Worm (Caenorhabditis elegans) whole organism, L1 larva: Measurements from ENCODE around the gene djr-1.1.

Source experiments
- C16A3.4 ChIP-seq: fragments of 150-350 bp; optimal IDR thresholded peaks from 2 replicates; lab custom pipeline; 2014; ENCODE audit warnings: missing biosample characterization, missing genetic modification characterization
- Y116A8C.19 ChIP-seq: sonication (generic microtip); optimal IDR thresholded peaks from 2 replicates; lab custom pipeline; 2016; ENCODE audit warnings: missing compliant biosample characterization, missing genetic modification characterization, borderline replicate concordance
- alr-1 ChIP-seq: fragments of 200-800 bp; sonication (Bioruptor generic); optimal IDR thresholded peaks from 2 replicates; lab custom pipeline; 2018; ENCODE audit warnings: borderline replicate concordance, mild to moderate bottlenecking, missing genetic modification characterization, missing compliant biosample characterization
- ama-1 ChIP-seq: fragments of 150-350 bp; optimal IDR thresholded peaks from 2 replicates; lab custom pipeline; 2014
- ceh-82 ChIP-seq, 3 experiments: fragments of 150-350 bp in 1 of 3; sonication (generic microtip) in 2 of 3; optimal IDR thresholded peaks; 2 replicates each; lab custom pipeline; 2014 to 2017; ENCODE audit warnings: missing biosample characterization in 3 of 3, missing genetic modification characterization in 3 of 3
- ces-1 ChIP-seq: fragments of 150-350 bp; optimal IDR thresholded peaks from 2 replicates; lab custom pipeline; 2014; ENCODE audit warnings: missing biosample characterization, missing genetic modification reagents, missing genetic modification characterization
- dsc-1 ChIP-seq: sonication (generic microtip); optimal IDR thresholded peaks from 2 replicates; lab custom pipeline; 2016; ENCODE audit warnings: mild to moderate bottlenecking, missing genetic modification characterization, missing compliant biosample characterization
- efl-1 ChIP-seq, 4 experiments: fragments of 150-350 bp; optimal IDR thresholded peaks in 3 of 4; peaks in 1 of 4; 1 replicate in 1 of 4; 2 replicates in 3 of 4; lab custom pipeline; 2014; ENCODE audit warnings: missing biosample characterization in 2 of 4, missing genetic modification characterization in 2 of 4, missing genetic modification reagents in 2 of 4
- egl-13 ChIP-seq: sonication (generic microtip); optimal IDR thresholded peaks from 2 replicates; lab custom pipeline; 2016; ENCODE audit warnings: missing genotype, missing genetic modification reagents, missing genetic modification characterization, missing compliant biosample characterization
- elt-2 ChIP-seq: sonication (generic microtip); optimal IDR thresholded peaks from 2 replicates; lab custom pipeline; 2016; ENCODE audit warnings: missing genetic modification characterization, mild to moderate bottlenecking, inconsistent platforms, missing compliant biosample characterization, missing genetic modification reagents
- elt-3 ChIP-seq, 6 experiments: fragments of 150-350 bp in 1 of 6; sonication (generic microtip); optimal IDR thresholded peaks; 2 replicates each; lab custom pipeline; 2017 to 2018; ENCODE audit warnings: missing biosample characterization in 6 of 6, missing genetic modification characterization in 6 of 6, inconsistent platforms in 1 of 6
- fkh-8 ChIP-seq: sonication (generic microtip); optimal IDR thresholded peaks from 2 replicates; lab custom pipeline; 2016; ENCODE audit warnings: mild to moderate bottlenecking, missing genetic modification characterization, missing compliant biosample characterization
- fos-1 ChIP-seq: fragments of 150-350 bp; optimal IDR thresholded peaks from 2 replicates; lab custom pipeline; 2014; ENCODE audit warnings: missing biosample characterization, missing genetic modification characterization
- grh-1 ChIP-seq: fragments of 200-800 bp; sonication (Bioruptor generic); IDR thresholded peaks from 2 replicates; pipeline ENCODE4 v1.3.6; 2022; ENCODE audit warnings: missing genetic modification reagents, missing genetic modification characterization, missing compliant biosample characterization
- lin-15B ChIP-seq: fragments of 150-350 bp; sonication (generic microtip); optimal IDR thresholded peaks from 3 replicates; lab custom pipeline; 2014; ENCODE audit warnings: missing biosample characterization, missing genetic modification characterization
- lin-35 ChIP-seq, 2 experiments: fragments of 150-350 bp; optimal IDR thresholded peaks; 2 replicates each; lab custom pipeline; 2014; ENCODE audit warnings: missing biosample characterization in 2 of 2, missing genetic modification characterization in 2 of 2, missing genetic modification reagents in 2 of 2
- lsy-2 ChIP-seq, 2 experiments: fragments of 150-350 bp; optimal IDR thresholded peaks; 2 replicates each; lab custom pipeline; 2014; ENCODE audit warnings: missing biosample characterization in 2 of 2, missing genetic modification characterization in 2 of 2
- mab-9 ChIP-seq: fragments of 200-800 bp; sonication (Bioruptor generic); IDR thresholded peaks from 2 replicates; pipeline ENCODE4 v1.3.6; 2022; ENCODE audit warnings: missing genetic modification reagents, missing genetic modification characterization, missing compliant biosample characterization
- mef-2 ChIP-seq: fragments of 150-350 bp; optimal IDR thresholded peaks from 2 replicates; lab custom pipeline; 2014; ENCODE audit warnings: missing biosample characterization, missing genetic modification characterization
- mep-1 ChIP-seq: fragments of 150-350 bp; optimal IDR thresholded peaks from 2 replicates; lab custom pipeline; 2014; ENCODE audit warnings: missing biosample characterization, missing genetic modification characterization
- nhr-11 ChIP-seq: fragments of 150-350 bp; optimal IDR thresholded peaks from 2 replicates; lab custom pipeline; 2014; ENCODE audit warnings: missing biosample characterization, missing genetic modification characterization
- nhr-12 ChIP-seq: sonication (generic microtip); optimal IDR thresholded peaks from 2 replicates; lab custom pipeline; 2017; ENCODE audit warnings: missing biosample characterization, missing genetic modification characterization
- nhr-237 ChIP-seq: fragments of 150-350 bp; optimal IDR thresholded peaks from 2 replicates; lab custom pipeline; 2014; ENCODE audit warnings: missing biosample characterization, missing genetic modification characterization
- nhr-47 ChIP-seq: sonication (generic microtip); optimal IDR thresholded peaks from 2 replicates; lab custom pipeline; 2016; ENCODE audit warnings: mild to moderate bottlenecking, missing genetic modification characterization, moderate library complexity, missing compliant biosample characterization
- nhr-77 ChIP-seq: fragments of 150-350 bp; optimal IDR thresholded peaks from 2 replicates; lab custom pipeline; 2014; ENCODE audit warnings: missing biosample characterization, missing genetic modification characterization
- nhr-84 ChIP-seq: sonication (generic microtip); optimal IDR thresholded peaks from 2 replicates; lab custom pipeline; 2017; ENCODE audit warnings: missing biosample characterization, missing genetic modification characterization
- pax-3 ChIP-seq: fragments of 200-800 bp; sonication (Bioruptor generic); optimal IDR thresholded peaks from 2 replicates; lab custom pipeline; 2018; ENCODE audit warnings: mild to moderate bottlenecking, missing genetic modification characterization, moderate library complexity, missing compliant biosample characterization
- skn-1 ChIP-seq: fragments of 150-350 bp; optimal IDR thresholded peaks from 2 replicates; lab custom pipeline; 2014; ENCODE audit warnings: missing biosample characterization, missing genetic modification characterization
- snpc-4 ChIP-seq: fragments of 150-350 bp; optimal IDR thresholded peaks from 2 replicates; lab custom pipeline; 2014; ENCODE audit warnings: missing biosample characterization, missing genetic modification characterization
- snu-23 ChIP-seq: sonication (generic microtip); optimal IDR thresholded peaks from 2 replicates; lab custom pipeline; 2016; ENCODE audit warnings: missing genetic modification characterization, missing compliant biosample characterization
- sox-4 ChIP-seq: sonication (generic microtip); optimal IDR thresholded peaks from 2 replicates; lab custom pipeline; 2016; ENCODE audit warnings: missing genetic modification characterization, missing compliant biosample characterization
- sptf-1 ChIP-seq: fragments of 150-350 bp; optimal IDR thresholded peaks from 2 replicates; lab custom pipeline; 2014; ENCODE audit warnings: missing biosample characterization, missing genetic modification characterization
- tbx-2 ChIP-seq: sonication (generic microtip); optimal IDR thresholded peaks from 2 replicates; lab custom pipeline; 2016; ENCODE audit warnings: missing genetic modification characterization, missing compliant biosample characterization
- unc-30 ChIP-seq: sonication (generic microtip); optimal IDR thresholded peaks from 2 replicates; lab custom pipeline; 2017; ENCODE audit warnings: missing biosample characterization, missing genetic modification characterization
- unc-62 ChIP-seq: fragments of 150-350 bp; optimal IDR thresholded peaks from 2 replicates; lab custom pipeline; 2014; ENCODE audit warnings: missing biosample characterization, missing genetic modification reagents, missing genetic modification characterization
- unc-86 ChIP-seq: sonication (generic microtip); optimal IDR thresholded peaks from 2 replicates; lab custom pipeline; 2016; ENCODE audit warnings: missing genetic modification characterization, missing compliant biosample characterization
- unc-98 ChIP-seq: fragments of 200-800 bp; sonication (Bioruptor generic); IDR thresholded peaks from 2 replicates; pipeline ENCODE4 v1.3.6; 2022; ENCODE audit warnings: missing genetic modification characterization, missing compliant biosample characterization
- zag-1 ChIP-seq: fragments of 150-350 bp; optimal IDR thresholded peaks from 2 replicates; lab custom pipeline; 2014; ENCODE audit warnings: missing biosample characterization, missing genetic modification characterization
- zip-4 ChIP-seq: fragments of 200-800 bp; sonication (Bioruptor generic); optimal IDR thresholded peaks from 2 replicates; lab custom pipeline; 2018; ENCODE audit warnings: mild to moderate bottlenecking, missing genetic modification characterization, moderate library complexity, missing compliant biosample characterization
- ztf-11 ChIP-seq, 2 experiments: sonication (generic microtip); optimal IDR thresholded peaks; 2 replicates each; lab custom pipeline; 2016 to 2017; ENCODE audit warnings: missing genetic modification characterization in 2 of 2, missing biosample characterization in 1 of 2, missing compliant biosample characterization in 1 of 2
- ztf-4 ChIP-seq: fragments of 150-350 bp; optimal IDR thresholded peaks from 2 replicates; lab custom pipeline; 2014; ENCODE audit warnings: missing biosample characterization, missing genetic modification characterization

djr-1.1 gene

DNA sequence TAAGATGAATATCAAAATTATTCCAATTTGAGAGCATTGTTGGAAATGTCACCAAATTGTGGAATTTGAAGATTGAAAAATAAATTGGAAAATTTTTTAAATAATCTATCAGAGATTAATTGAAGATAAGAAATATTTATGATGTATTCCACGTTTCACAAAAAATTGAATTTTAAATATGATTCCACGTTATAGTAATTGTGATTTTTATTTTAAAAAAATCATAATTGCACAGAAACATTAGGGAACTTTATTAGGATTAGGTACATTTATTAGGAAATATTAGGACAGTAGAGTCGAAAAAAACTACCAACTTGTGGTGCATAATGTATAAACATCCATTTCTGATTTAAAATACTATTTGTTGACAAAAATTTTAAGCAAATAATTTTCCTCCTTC lies 4.2 kb downstream of the djr-1.1 start, which contains the start of gene B0432.11:
Gene B0432.11, minus strand, starts transcription at position 101 of the 400 bp plus-strand sequence.
- TF ChIP-seq mep-1 (tag; lab: Kevin White, UChicago): no peak
- no peak for TF ChIP-seq unc-62 (GFP tag; lab: Kevin White, UChicago)
- no peak for TF ChIP-seq nhr-77 (tag; lab: Kevin White, UChicago)
- TF ChIP-seq nhr-12 (tag; lab: Kevin White, UChicago): no peak
- TF ChIP-seq fkh-8 (tag; lab: Kevin White, UChicago): no peak
- no peak for TF ChIP-seq C16A3.4 (tag; lab: Kevin White, UChicago)
- no peak for TF ChIP-seq egl-13 (tag; lab: Kevin White, UChicago)
- TF ChIP-seq ama-1: no peak
- TF ChIP-seq ztf-4 (tag; lab: Kevin White, UChicago): no peak

DNA sequence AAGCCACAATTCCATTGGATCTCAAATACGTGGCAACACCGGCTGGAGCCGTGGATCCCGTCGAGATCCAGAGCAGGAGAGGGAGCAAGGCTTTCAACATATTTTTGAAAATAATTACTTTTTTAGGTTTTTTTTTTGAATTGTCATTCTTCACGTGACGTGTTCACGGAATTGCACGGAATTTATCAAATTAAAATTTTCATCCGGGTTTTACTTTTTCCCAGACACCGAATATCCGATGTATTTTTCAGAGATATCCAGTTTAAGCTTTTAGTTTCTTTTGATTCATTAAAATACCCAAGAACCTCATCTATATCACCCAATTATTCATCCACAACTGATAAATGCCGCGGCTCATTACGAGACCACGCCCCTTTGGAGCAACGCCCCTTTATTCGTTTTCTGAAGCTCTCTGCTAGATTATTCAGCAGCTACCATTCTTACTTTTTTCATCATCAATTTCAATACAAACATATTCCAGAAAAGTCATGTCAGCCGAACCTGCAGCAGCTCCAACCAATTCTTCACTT lies 6.6 kb downstream of the djr-1.1 start, which contains the start of the genes clec-117 and B0432.1:
Gene clec-117, minus strand, starts transcription at position 101 of the 530 bp plus-strand sequence.
Gene B0432.1, plus strand, starts transcription at position 480 of the 530 bp plus-strand sequence.
- TF ChIP-seq lsy-2 (tag; optimal IDR thresholded peaks at IDR 0.05; lab: Kevin White, UChicago) (no peak), grh-1 (GFP tag; lab: Robert Waterston, UW) (no peak), nhr-237 (tag; lab: Kevin White, UChicago) (no peak), lin-35 (GFP tag; optimal IDR thresholded peaks at IDR 0.05; lab: Kevin White, UChicago) (no peak), nhr-47 (tag; lab: Kevin White, UChicago) (no peak), ztf-4 (tag; lab: Kevin White, UChicago) (no peak), zag-1 (tag; lab: Kevin White, UChicago) (no peak), mab-9 (no peak), elt-2 (tag; lab: Kevin White, UChicago) (no peak), Y116A8C.19 (no peak), ceh-82 (tag; optimal IDR thresholded peaks at IDR 0.05; lab: Kevin White, UChicago) (no peak), fkh-8 (tag; lab: Kevin White, UChicago) (no peak), mef-2 (tag; lab: Kevin White, UChicago) (no peak), sptf-1 (tag; lab: Kevin White, UChicago) (no peak), lin-15B (tag; lab: Kevin White, UChicago) (no peak), snpc-4 (tag; lab: Kevin White, UChicago) (no peak), skn-1 (tag; lab: Kevin White, UChicago) (no peak), ces-1 (GFP tag; lab: Kevin White, UChicago) (no peak), tbx-2 (tag; lab: Kevin White, UChicago) (no peak)

DNA sequence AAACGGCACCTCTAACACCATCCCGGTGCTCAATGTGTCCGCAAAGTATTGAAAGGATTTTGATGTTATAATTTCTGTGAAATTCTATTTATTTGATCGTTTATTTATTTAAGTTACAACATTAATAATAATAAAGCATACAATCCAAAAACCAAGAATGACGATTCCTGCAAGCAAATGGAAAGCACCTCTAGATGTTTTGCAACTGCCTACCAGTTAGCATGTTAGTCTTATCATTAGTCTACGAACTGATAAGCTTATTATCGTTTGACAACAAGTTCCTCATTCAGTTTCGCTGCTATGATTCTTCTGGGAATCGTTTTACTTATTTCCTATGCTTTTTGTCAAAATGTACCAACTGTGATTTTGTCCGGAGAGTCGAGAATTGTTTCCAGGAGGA lies 9.3 kb downstream of the djr-1.1 start, which contains the start of gene K01A2.6:
Gene K01A2.6, plus strand, starts transcription at position 301 of the 400 bp plus-strand sequence.
- TF ChIP-seq lin-15B (tag; lab: Kevin White, UChicago): no peak
- TF ChIP-seq skn-1 (tag; lab: Kevin White, UChicago): no peak
- no peak for TF ChIP-seq sox-4
- TF ChIP-seq unc-30: no peak
- no peak for TF ChIP-seq ztf-11 (tag; optimal IDR thresholded peaks at IDR 0.05; lab: Kevin White, UChicago)
- TF ChIP-seq mef-2 (tag; lab: Kevin White, UChicago): no peak
- TF ChIP-seq dsc-1 (tag; lab: Kevin White, UChicago): no peak
- no peak for TF ChIP-seq unc-86 (tag; lab: Kevin White, UChicago)
- TF ChIP-seq nhr-77 (tag; lab: Kevin White, UChicago): no peak
- no peak for TF ChIP-seq fos-1 (tag; lab: Kevin White, UChicago)
- TF ChIP-seq nhr-84 (tag; lab: Kevin White, UChicago): no peak
- no peak for TF ChIP-seq zip-4 (GFP tag; lab: Kevin White, UChicago)
- TF ChIP-seq alr-1 (tag; lab: Kevin White, UChicago): no peak
- TF ChIP-seq efl-1 (optimal IDR thresholded peaks at IDR 0.05; lab: Kevin White, UChicago): no peak
- TF ChIP-seq efl-1 (GFP tag; optimal IDR thresholded peaks at IDR 0.05 in 1 of 2; lab: Kevin White, UChicago): no peak
- TF ChIP-seq nhr-11: no peak
- TF ChIP-seq ces-1 (GFP tag; lab: Kevin White, UChicago): no peak
- TF ChIP-seq elt-3 (tag; optimal IDR thresholded peaks at IDR 0.05; lab: Kevin White, UChicago): no peak
- TF ChIP-seq pax-3: no peak
- no peak for TF ChIP-seq unc-98 (GFP tag; lab: Robert Waterston, UW)
- TF ChIP-seq snu-23 (GFP tag; lab: Kevin White, UChicago): no peak
